Fruit fly (Drosophila melanogaster) whole organism, embryonic: ENCODE data around the gene CG14190.

Source experiments
- ATbp ChIP-seq: fragments of 200-800 bp; sonication (Bioruptor generic); optimal IDR thresholded peaks from 2 replicates; lab custom pipeline; 2017; ENCODE audit warnings: missing biosample characterization, mild to moderate bottlenecking, missing genetic modification characterization, missing genetic modification reagents
- Abd-B ChIP-seq: fragments of 200-800 bp; sonication (Bioruptor generic); optimal IDR thresholded peaks from 2 replicates; lab custom pipeline; 2018; ENCODE audit warnings: missing biosample characterization, mild to moderate bottlenecking, missing genetic modification characterization, moderate library complexity
- CG10209 ChIP-seq: fragments of 200-800 bp; sonication (Bioruptor generic); optimal IDR thresholded peaks from 3 replicates; lab custom pipeline; 2017; ENCODE audit warnings: missing biosample characterization, mild to moderate bottlenecking, missing genetic modification characterization, missing genetic modification reagents
- CG11247 ChIP-seq: fragments of 200-800 bp; sonication (Bioruptor generic); IDR thresholded peaks from 2 replicates; pipeline ENCODE4 v1.3.6; 2022; ENCODE audit warnings: missing biosample characterization, missing genetic modification characterization
- CG12744 ChIP-seq: fragments of 200-800 bp; sonication (Bioruptor generic); optimal IDR thresholded peaks from 2 replicates; lab custom pipeline; 2016; ENCODE audit warnings: missing biosample characterization, missing genetic modification characterization
- CG13296 ChIP-seq: fragments of 200-800 bp; sonication (Bioruptor generic); optimal IDR thresholded peaks from 3 replicates; lab custom pipeline; 2018; ENCODE audit warnings: missing biosample characterization, mild to moderate bottlenecking, missing genetic modification characterization
- CG1647 ChIP-seq: fragments of 200-800 bp; sonication (Bioruptor generic); optimal IDR thresholded peaks from 3 replicates; lab custom pipeline; 2016; ENCODE audit warnings: missing biosample characterization, missing genetic modification characterization
- CG16813 ChIP-seq: fragments of 200-800 bp; sonication (Bioruptor generic); IDR thresholded peaks from 3 replicates; pipeline ENCODE4 v1.3.6; 2022; ENCODE audit warnings: missing biosample characterization, missing genetic modification characterization; ENCODE audit not compliant: partially characterized antibody
- CG2129 ChIP-seq: fragments of 200-800 bp; sonication (Bioruptor generic); IDR thresholded peaks from 2 replicates; pipeline ENCODE4 v1.3.6; 2022; ENCODE audit warnings: missing biosample characterization, missing genetic modification characterization; ENCODE audit not compliant: partially characterized antibody
- CG31224 ChIP-seq: fragments of 200-800 bp; sonication (Bioruptor generic); IDR thresholded peaks from 2 replicates; pipeline ENCODE4 v1.3.6; 2022; ENCODE audit warnings: missing biosample characterization, missing genetic modification characterization
- CG31365 ChIP-seq: fragments of 200-800 bp; sonication (Bioruptor generic); optimal IDR thresholded peaks from 2 replicates; lab custom pipeline; 2018; ENCODE audit warnings: missing biosample characterization, mild to moderate bottlenecking, missing genetic modification characterization
- CG42726 ChIP-seq: fragments of 200-800 bp; sonication (Bioruptor generic); IDR thresholded peaks from 2 replicates; pipeline ENCODE4 v1.3.6; 2022; ENCODE audit warnings: missing biosample characterization, missing genetic modification characterization; ENCODE audit not compliant: partially characterized antibody
- CG4360 ChIP-seq: fragments of 200-800 bp; sonication (Bioruptor generic); IDR thresholded peaks from 2 replicates; pipeline ENCODE4 v1.3.6; 2022; ENCODE audit warnings: missing biosample characterization, missing genetic modification characterization
- CG4404 ChIP-seq: fragments of 200-800 bp; sonication (Bioruptor generic); IDR thresholded peaks from 2 replicates; pipeline ENCODE4 v1.3.6; 2022; ENCODE audit warnings: missing biosample characterization, missing genetic modification characterization
- CG5180 ChIP-seq: fragments of 200-800 bp; sonication (Bioruptor generic); optimal IDR thresholded peaks from 3 replicates; lab custom pipeline; 2017; ENCODE audit warnings: missing biosample characterization, missing genetic modification characterization, mild to moderate bottlenecking, moderate library complexity, missing genetic modification reagents
- CG7745 ChIP-seq: fragments of 200-800 bp; sonication (Bioruptor generic); optimal IDR thresholded peaks from 2 replicates; lab custom pipeline; 2018; ENCODE audit warnings: missing biosample characterization, mild to moderate bottlenecking, missing genetic modification characterization, moderate library complexity
- CG8359 ChIP-seq: fragments of 200-800 bp; sonication (Bioruptor generic); optimal IDR thresholded peaks from 2 replicates; lab custom pipeline; 2017; ENCODE audit warnings: missing biosample characterization, mild to moderate bottlenecking, missing genetic modification characterization, borderline replicate concordance
- CHES-1-like ChIP-seq: fragments of 200-800 bp; sonication (Bioruptor generic); optimal IDR thresholded peaks from 2 replicates; lab custom pipeline; 2016; ENCODE audit warnings: missing biosample characterization, missing genetic modification characterization
- CTCF ChIP-seq: fragments of 200-800 bp; sonication (Bioruptor generic); optimal IDR thresholded peaks from 2 replicates; lab custom pipeline; 2017; ENCODE audit warnings: missing biosample characterization, mild to moderate bottlenecking, missing genetic modification characterization, moderate library complexity
- Chrac-16 ChIP-seq: fragments of 200-800 bp; sonication (Bioruptor generic); optimal IDR thresholded peaks from 3 replicates; lab custom pipeline; 2016; ENCODE audit warnings: missing biosample characterization, missing genetic modification characterization
- Dek ChIP-seq: fragments of 200-800 bp; sonication (Bioruptor generic); optimal IDR thresholded peaks from 3 replicates; lab custom pipeline; 2019; ENCODE audit warnings: missing biosample characterization, mild to moderate bottlenecking, missing genetic modification characterization, moderate library complexity
- Hand ChIP-seq: fragments of 200-800 bp; sonication (Bioruptor generic); optimal IDR thresholded peaks from 2 replicates; lab custom pipeline; 2017; ENCODE audit warnings: mild to moderate bottlenecking, missing biosample characterization, missing genetic modification reagents, missing genetic modification characterization
- Jarid2 ChIP-seq: fragments of 200-800 bp; sonication (Bioruptor generic); optimal IDR thresholded peaks from 3 replicates; lab custom pipeline; 2017; ENCODE audit warnings: mild to moderate bottlenecking, missing biosample characterization, missing genetic modification reagents, missing genetic modification characterization
- Lim3 ChIP-seq: fragments of 200-800 bp; sonication (Bioruptor generic); IDR thresholded peaks from 2 replicates; pipeline ENCODE4 v1.3.6; 2022; ENCODE audit warnings: missing biosample characterization, missing genetic modification characterization
- Mad ChIP-seq: fragments of 200-800 bp; sonication (Bioruptor generic); optimal IDR thresholded peaks from 2 replicates; lab custom pipeline; 2016; ENCODE audit warnings: missing biosample characterization, missing genetic modification characterization
- Max ChIP-seq: fragments of 200-800 bp; sonication (Bioruptor generic); optimal IDR thresholded peaks from 2 replicates; lab custom pipeline; 2016; ENCODE audit warnings: missing biosample characterization, mild to moderate bottlenecking, missing genetic modification characterization
- Med ChIP-seq: fragments of 200-800 bp; sonication (Bioruptor generic); peaks from one replicate; lab custom pipeline; 2016; ENCODE audit warnings: missing biosample characterization, missing genetic modification characterization, mild to moderate bottlenecking, inconsistent platforms, moderate library complexity
- Nf-YC ChIP-seq: fragments of 200-800 bp; optimal IDR thresholded peaks from 3 replicates; lab custom pipeline; 2019; ENCODE audit warnings: missing biosample characterization, mild to moderate bottlenecking, missing genetic modification characterization, moderate library complexity
- Sox100B ChIP-seq: fragments of 200-800 bp; sonication (Bioruptor generic); optimal IDR thresholded peaks from 3 replicates; lab custom pipeline; 2018; ENCODE audit warnings: missing biosample characterization, mild to moderate bottlenecking, missing genetic modification characterization
- Taf1 ChIP-seq: fragments of 200-800 bp; sonication (Bioruptor generic); IDR thresholded peaks from 2 replicates; pipeline ENCODE4 v1.3.6; 2022; ENCODE audit warnings: missing biosample characterization, missing genetic modification characterization
- bowl ChIP-seq: fragments of 200-800 bp; sonication (Bioruptor generic); IDR thresholded peaks from 2 replicates; pipeline ENCODE4 v1.3.6; 2022; ENCODE audit warnings: missing biosample characterization, missing genetic modification characterization
- chinmo ChIP-seq: fragments of 200-800 bp; sonication (Bioruptor generic); IDR thresholded peaks from 4 replicates; pipeline ENCODE4 v1.3.6; 2022; ENCODE audit warnings: missing biosample characterization, missing genetic modification characterization; ENCODE audit not compliant: partially characterized antibody
- chn ChIP-seq: fragments of 200-800 bp; sonication (Bioruptor generic); optimal IDR thresholded peaks from 2 replicates; lab custom pipeline; 2016; ENCODE audit warnings: missing biosample characterization, missing genetic modification characterization
- corto ChIP-seq: fragments of 200-800 bp; sonication (Bioruptor generic); optimal IDR thresholded peaks from 2 replicates; lab custom pipeline; 2016; ENCODE audit warnings: missing biosample characterization, mild to moderate bottlenecking, missing genetic modification characterization, moderate library complexity
- crc ChIP-seq: fragments of 200-800 bp; sonication (Bioruptor generic); optimal IDR thresholded peaks from 2 replicates; lab custom pipeline; 2016; ENCODE audit warnings: missing biosample characterization, missing genetic modification characterization
- crol ChIP-seq: fragments of 200-800 bp; sonication (Bioruptor generic); IDR thresholded peaks from 2 replicates; pipeline ENCODE4 v1.3.6; 2022; ENCODE audit warnings: missing biosample characterization, missing genetic modification characterization
- dmrt11E ChIP-seq: fragments of 200-800 bp; sonication (Bioruptor generic); optimal IDR thresholded peaks from 3 replicates; lab custom pipeline; 2018; ENCODE audit warnings: missing biosample characterization, mild to moderate bottlenecking, missing genetic modification characterization, moderate library complexity
- dmrt99B ChIP-seq: fragments of 200-800 bp; sonication (Bioruptor generic); optimal IDR thresholded peaks from 2 replicates; lab custom pipeline; 2018; ENCODE audit warnings: missing biosample characterization, mild to moderate bottlenecking, missing genetic modification characterization, moderate library complexity
- dpn ChIP-seq, 2 experiments: fragments of 200-800 bp; sonication (Bioruptor generic); optimal IDR thresholded peaks; 3 replicates each; lab custom pipeline; 2016; ENCODE audit warnings: missing biosample characterization in 2 of 2, missing genetic modification characterization in 2 of 2
- exex ChIP-seq: fragments of 200-800 bp; sonication (Bioruptor generic); optimal IDR thresholded peaks from 4 replicates; lab custom pipeline; 2018; ENCODE audit warnings: missing biosample characterization, mild to moderate bottlenecking, missing genetic modification characterization, moderate library complexity
- ken ChIP-seq: fragments of 200-800 bp; sonication (Bioruptor generic); IDR thresholded peaks from 3 replicates; pipeline ENCODE4 v1.3.6; 2022; ENCODE audit warnings: missing biosample characterization, missing genetic modification characterization
- mirr ChIP-seq: fragments of 200-800 bp; sonication (Bioruptor generic); optimal IDR thresholded peaks from 3 replicates; lab custom pipeline; 2018; ENCODE audit warnings: missing biosample characterization, mild to moderate bottlenecking, missing genetic modification characterization
- mld ChIP-seq: fragments of 200-800 bp; sonication (Bioruptor generic); IDR thresholded peaks from 3 replicates; pipeline ENCODE4 v1.3.6; 2022; ENCODE audit warnings: missing biosample characterization, missing genetic modification characterization; ENCODE audit not compliant: partially characterized antibody
- pita ChIP-seq: fragments of 200-800 bp; sonication (Bioruptor generic); optimal IDR thresholded peaks from 2 replicates; lab custom pipeline; 2017; ENCODE audit warnings: missing biosample characterization, mild to moderate bottlenecking, missing genetic modification characterization
- sug ChIP-seq: fragments of 200-800 bp; optimal IDR thresholded peaks from 2 replicates; lab custom pipeline; 2019; ENCODE audit warnings: missing biosample characterization, mild to moderate bottlenecking, missing genetic modification characterization, moderate library complexity
- tap ChIP-seq: fragments of 200-800 bp; optimal IDR thresholded peaks from 3 replicates; lab custom pipeline; 2019; ENCODE audit warnings: missing biosample characterization, mild to moderate bottlenecking, missing genetic modification characterization, moderate library complexity
- trem ChIP-seq: fragments of 200-800 bp; optimal IDR thresholded peaks from 3 replicates; lab custom pipeline; 2019; ENCODE audit warnings: missing biosample characterization, mild to moderate bottlenecking, missing genetic modification characterization, moderate library complexity
- unc-4 ChIP-seq: fragments of 200-800 bp; sonication (Bioruptor generic); IDR thresholded peaks from 2 replicates; pipeline ENCODE4 v1.3.6; 2022; ENCODE audit warnings: missing biosample characterization, missing genetic modification characterization; ENCODE audit not compliant: partially characterized antibody
- zfh1 ChIP-seq: fragments of 200-800 bp; sonication (Bioruptor generic); IDR thresholded peaks from 3 replicates; pipeline ENCODE4 v1.3.6; 2022; ENCODE audit warnings: missing biosample characterization, missing genetic modification characterization
- zfh2 ChIP-seq: fragments of 200-800 bp; sonication (Bioruptor generic); optimal IDR thresholded peaks from 2 replicates; lab custom pipeline; 2016; ENCODE audit warnings: missing biosample characterization, missing genetic modification characterization

CG14190 gene

dm6 chrX:19020062-19020461 lies 36.6 kb upstream of the CG14190 start:
- TF ChIP-seq CG4360 (GFP tag; lab: Robert Waterston, UW) = peak; percentile 20; the same call in 1 of the 2 replicates
- no peak for TF ChIP-seq ken (GFP tag; lab: Robert Waterston, UW)
- no peak for TF ChIP-seq crc (GFP tag; lab: Kevin White, UChicago)
- peak; percentile 91 for TF ChIP-seq CG8359 (GFP tag; lab: Kevin White, UChicago)
- TF ChIP-seq Hand = no peak
- TF ChIP-seq corto (GFP tag; lab: Kevin White, UChicago) = no peak
- no peak for TF ChIP-seq chn (GFP tag; lab: Kevin White, UChicago)
- TF ChIP-seq CG13296 (GFP tag; lab: Kevin White, UChicago) = no peak
- TF ChIP-seq Max (GFP tag; lab: Kevin White, UChicago) = no peak
- TF ChIP-seq ATbp (GFP tag; lab: Kevin White, UChicago) = no peak
- TF ChIP-seq sug (tag; lab: Kevin White, UChicago) = no peak
- TF ChIP-seq Jarid2 (GFP tag; lab: Kevin White, UChicago) = no peak
- TF ChIP-seq Sox100B (GFP tag; lab: Kevin White, UChicago) = no peak
- TF ChIP-seq dpn (GFP tag; optimal IDR thresholded peaks at IDR 0.05; lab: Kevin White, UChicago) = no peak
- TF ChIP-seq Nf-YC (tag; lab: Kevin White, UChicago) = no peak

DNA sequence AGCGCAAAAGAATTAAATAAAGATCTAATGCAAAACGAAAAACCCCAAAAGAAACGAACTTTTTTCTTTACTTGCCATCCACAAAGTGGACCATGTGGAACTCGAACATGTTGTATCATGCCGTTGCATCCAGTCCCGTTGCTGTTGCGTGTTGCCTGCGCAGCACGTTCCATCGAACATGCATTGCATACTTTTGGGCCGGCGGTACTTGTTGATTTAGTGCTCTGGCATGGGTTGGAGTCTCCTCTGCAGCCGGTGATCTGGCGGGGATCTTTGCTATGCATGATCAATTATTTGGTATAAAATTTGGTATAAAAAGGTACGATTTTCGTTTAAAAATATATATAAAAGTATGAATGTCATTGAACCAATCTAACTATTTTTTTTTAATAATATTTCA lies 28.1 kb upstream of the CG14190 start:
- TF ChIP-seq zfh1 (no peak), crol (GFP tag; lab: Robert Waterston, UW) (no peak), CG2129 (GFP tag; lab: Robert Waterston, UW) (no peak), CG31365 (tag; lab: Kevin White, UChicago) (no peak), tap (tag; lab: Kevin White, UChicago) (no peak), zfh2 (GFP tag; lab: Kevin White, UChicago) (no peak), CG31224 (GFP tag; lab: Robert Waterston, UW) (no peak), bowl (GFP tag; lab: Robert Waterston, UW) (no peak), CG5180 (GFP tag; lab: Kevin White, UChicago) (peak; percentile 99), pita (GFP tag; lab: Kevin White, UChicago) (peak; percentile 75), trem (tag; lab: Kevin White, UChicago) (no peak), mld (no peak), CG10209 (no peak), exex (tag; lab: Kevin White, UChicago) (no peak), CG11247 (GFP tag; lab: Robert Waterston, UW) (no peak), CG1647 (GFP tag; lab: Kevin White, UChicago) (no peak), Lim3 (GFP tag; lab: Robert Waterston, UW) (no peak), Chrac-16 (no peak), Mad (GFP tag; lab: Kevin White, UChicago) (no peak), Abd-B (no peak), dmrt99B (tag; lab: Kevin White, UChicago) (no peak), CHES-1-like (GFP tag; lab: Kevin White, UChicago) (no peak), Dek (tag; lab: Kevin White, UChicago) (no peak), chn (GFP tag; lab: Kevin White, UChicago) (no peak), CTCF (GFP tag; lab: Kevin White, UChicago) (peak; percentile 61), CG16813 (GFP tag; lab: Robert Waterston, UW) (no peak), CG4404 (GFP tag; lab: Robert Waterston, UW) (no peak), CG42726 (GFP tag; lab: Robert Waterston, UW) (0 out of 2 replicates have a peak, but pooled peaks have one; percentile 34), unc-4 (GFP tag; lab: Robert Waterston, UW) (no peak), CG12744 (GFP tag; lab: Kevin White, UChicago) (no peak), dmrt11E (tag; lab: Kevin White, UChicago) (no peak), Taf1 (GFP tag; lab: Robert Waterston, UW) (no peak), Med (GFP tag; lab: Kevin White, UChicago) (peak; percentile 55), mirr (GFP tag; lab: Kevin White, UChicago) (no peak), CG7745 (no peak), chinmo (peak; percentile 63; the same call in 1 of the 4 replicates)
